Fruit fly (Drosophila melanogaster) whole organism, embryonic: ENCODE results near the gene Pcd.

Experiments
- CG10209 ChIP-seq: fragments of 200-800 bp; sonication (Bioruptor generic); optimal IDR thresholded peaks from 3 replicates; lab custom pipeline; 2017; ENCODE audit warnings: missing biosample characterization, mild to moderate bottlenecking, missing genetic modification characterization, missing genetic modification reagents
- D ChIP-seq, 2 experiments: fragments of 200-800 bp in 1 of 2; fragments of >200 bp in 1 of 2; sonication (Bioruptor generic) in 1 of 2; optimal IDR thresholded peaks; 2 replicates in 1 of 2; 3 replicates in 1 of 2; lab custom pipeline; 2017; ENCODE audit warnings: mild to moderate bottlenecking in 1 of 2, missing biosample characterization in 1 of 2, missing genetic modification characterization in 1 of 2, missing genetic modification reagents in 1 of 2
- GATAe ChIP-seq: fragments of 200-800 bp; sonication (Bioruptor generic); conservative IDR thresholded peaks from 2 replicates; pipeline ENCODE4 v1.3.6; 2022; ENCODE audit warnings: missing biosample characterization, missing genetic modification characterization
- Sry-δ ChIP-seq: fragments of 200-800 bp; sonication (Bioruptor generic); optimal IDR thresholded peaks from 2 replicates; lab custom pipeline; 2016; ENCODE audit warnings: missing biosample characterization, missing genetic modification characterization
- ci ChIP-seq: fragments of 200-800 bp; sonication (Bioruptor generic); IDR thresholded peaks from 3 replicates; pipeline ENCODE4 v1.3.6; 2022; ENCODE audit warnings: missing biosample characterization, missing genetic modification characterization
- dysf ChIP-seq: fragments of 200-800 bp; sonication (Bioruptor generic); IDR thresholded peaks from 3 replicates; pipeline ENCODE4 v1.3.6; 2022; ENCODE audit warnings: missing biosample characterization, missing genetic modification characterization

DNA sequence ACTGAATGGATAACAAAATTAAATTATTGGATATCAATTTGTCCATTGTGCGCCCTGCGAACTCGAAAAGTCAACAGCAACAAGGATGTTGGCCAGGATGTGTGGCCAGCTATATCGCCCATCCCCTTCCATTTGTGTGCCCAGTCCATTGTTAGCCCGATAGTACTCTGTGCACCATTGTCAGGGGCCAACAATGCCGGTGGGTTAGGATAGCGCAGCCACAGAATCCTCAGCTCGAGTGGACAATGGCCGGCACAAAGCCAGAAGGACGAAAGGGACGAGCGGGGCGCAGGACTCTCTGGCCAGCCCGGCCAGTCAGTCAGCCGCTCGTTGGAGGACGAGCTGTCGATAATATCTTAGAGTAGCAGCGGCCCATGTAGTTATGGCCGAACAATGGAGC is 25.1 kb upstream of the Pcd start:
- no peak for TF ChIP-seq Sry-δ (GFP tag; lab: Kevin White, UChicago)
- no peak for TF ChIP-seq GATAe (GFP tag; lab: Robert Waterston, UW)
- TF ChIP-seq D (optimal IDR thresholded peaks at IDR 0.05; lab: Kevin White, UChicago), result peak; percentile 94
- TF ChIP-seq D (GFP tag; optimal IDR thresholded peaks at IDR 0.05; lab: Kevin White, UChicago), result no peak
- TF ChIP-seq CG10209, result no peak
- no peak for TF ChIP-seq dysf
- TF ChIP-seq ci (GFP tag; lab: Robert Waterston, UW), result no peak
